Worm (Caenorhabditis elegans) whole organism, L1 larva: ENCODE measurements around the gene nac-3.
A peak's percentile ranks its signal among the peaks of the same experiment; 100 is the strongest.

Experiments
- C04F5.9 ChIP-seq: sonication (generic microtip); optimal IDR thresholded peaks from 2 replicates; lab custom pipeline; 2016; ENCODE audit warnings: missing genetic modification characterization, missing compliant biosample characterization
- dpl-1 ChIP-seq, 3 experiments: fragments of 150-350 bp in 2 of 3; sonication (generic microtip) in 1 of 3; optimal IDR thresholded peaks; 2 replicates each; lab custom pipeline; 2014 to 2017; ENCODE audit warnings: missing biosample characterization in 3 of 3, missing genetic modification characterization in 3 of 3, missing genetic modification reagents in 3 of 3
- pqm-1 ChIP-seq: sonication (generic microtip); optimal IDR thresholded peaks from 3 replicates; lab custom pipeline; 2017; ENCODE audit warnings: missing biosample characterization, missing genetic modification characterization
- skn-1 ChIP-seq: fragments of 150-350 bp; optimal IDR thresholded peaks from 2 replicates; lab custom pipeline; 2014; ENCODE audit warnings: missing biosample characterization, missing genetic modification characterization
- unc-62 ChIP-seq: fragments of 150-350 bp; optimal IDR thresholded peaks from 2 replicates; lab custom pipeline; 2014; ENCODE audit warnings: missing biosample characterization, missing genetic modification reagents, missing genetic modification characterization

DNA sequence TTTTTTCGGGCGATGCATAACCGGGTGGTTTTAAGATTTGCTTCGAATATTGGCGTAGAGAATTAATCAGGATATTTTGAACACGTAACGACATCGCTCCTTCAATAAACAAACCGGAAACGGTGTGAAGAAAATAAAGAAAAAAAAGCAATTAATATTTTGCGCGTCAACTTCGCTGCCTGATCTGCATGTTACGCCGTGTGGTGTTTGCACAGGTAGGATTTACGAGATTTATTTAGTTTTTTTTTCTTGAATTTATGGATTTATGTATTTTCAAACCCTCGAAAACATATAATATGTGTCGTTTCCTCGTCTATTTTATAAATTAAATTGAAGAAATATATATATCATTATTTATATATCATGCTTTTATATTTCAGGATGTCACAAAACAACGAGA lies 37.9 kb upstream of the nac-3 start, which contains the start of the genes ZK1128.1 and mett-10:
- TF ChIP-seq C04F5.9 (tag; lab: Kevin White, UChicago): no peak
- no peak for TF ChIP-seq pqm-1 (tag; lab: Kevin White, UChicago)
- peak; percentile 23 to 62 (median 41) for TF ChIP-seq dpl-1 (GFP tag; optimal IDR thresholded peaks at IDR 0.05; lab: Kevin White, UChicago)
- no peak for TF ChIP-seq unc-62 (GFP tag; lab: Kevin White, UChicago)
- no peak for TF ChIP-seq skn-1 (tag; lab: Kevin White, UChicago)
